Fruit fly (Drosophila melanogaster): ENCODE results near the gene CG43094.

dm6 chr3R:22748956-22749355 is 21.8 kb downstream of the CG43094 start, which contains the start of gene CG31139:
- no peak for TF ChIP-seq psq (GFP tag; optimal IDR thresholded peaks at IDR 0.05)
- TF ChIP-seq Sp1 (GFP tag; optimal IDR thresholded peaks at IDR 0.05): no peak
- TF ChIP-seq h (GFP tag; optimal IDR thresholded peaks at IDR 0.05): no peak
- TF ChIP-seq pan (optimal IDR thresholded peaks at IDR 0.05): no peak
- no peak for TF ChIP-seq sage (GFP tag; optimal IDR thresholded peaks at IDR 0.05)
